Worm (Caenorhabditis elegans) whole organism, L1 larva: ENCODE results near the gene nhr-142.
"Not testable (repeated sequence)": the region's sequence is repeated elsewhere in the genome, so short reads cannot be mapped to it uniquely, and the experiment has no call there.

Experiments
- aly-2 ChIP-seq: fragments of 150-350 bp; optimal IDR thresholded peaks from 2 replicates; lab custom pipeline; 2014; ENCODE audit warnings: missing biosample characterization, missing genetic modification characterization
- dpl-1 ChIP-seq, 3 experiments: fragments of 150-350 bp in 2 of 3; sonication (generic microtip) in 1 of 3; optimal IDR thresholded peaks; 2 replicates each; lab custom pipeline; 2014 to 2017; ENCODE audit warnings: missing biosample characterization in 3 of 3, missing genetic modification characterization in 3 of 3, missing genetic modification reagents in 3 of 3
- lsy-2 ChIP-seq, 2 experiments: fragments of 150-350 bp; optimal IDR thresholded peaks; 2 replicates each; lab custom pipeline; 2014; ENCODE audit warnings: missing biosample characterization in 2 of 2, missing genetic modification characterization in 2 of 2
- mab-9 ChIP-seq: fragments of 200-800 bp; sonication (Bioruptor generic); IDR thresholded peaks from 2 replicates; pipeline ENCODE4 v1.3.6; 2022; ENCODE audit warnings: missing genetic modification reagents, missing genetic modification characterization, missing compliant biosample characterization
- nhr-28 ChIP-seq: fragments of 150-350 bp; optimal IDR thresholded peaks from 2 replicates; lab custom pipeline; 2014; ENCODE audit warnings: missing biosample characterization, missing genetic modification characterization
- nhr-77 ChIP-seq: fragments of 150-350 bp; optimal IDR thresholded peaks from 2 replicates; lab custom pipeline; 2014; ENCODE audit warnings: missing biosample characterization, missing genetic modification characterization
- rnt-1 ChIP-seq: sonication (generic microtip); optimal IDR thresholded peaks from 2 replicates; lab custom pipeline; 2016; ENCODE audit warnings: mild to moderate bottlenecking, missing genetic modification characterization, moderate library complexity, missing compliant biosample characterization
- skn-1 ChIP-seq: fragments of 150-350 bp; optimal IDR thresholded peaks from 2 replicates; lab custom pipeline; 2014; ENCODE audit warnings: missing biosample characterization, missing genetic modification characterization
- tlp-1 ChIP-seq: fragments of 150-350 bp; optimal IDR thresholded peaks from 2 replicates; lab custom pipeline; 2014; ENCODE audit warnings: missing biosample characterization, missing genetic modification characterization
- unc-62 ChIP-seq: fragments of 150-350 bp; optimal IDR thresholded peaks from 2 replicates; lab custom pipeline; 2014; ENCODE audit warnings: missing biosample characterization, missing genetic modification reagents, missing genetic modification characterization

ce11 chrV:5776941-5777340, 13.4 kb downstream of the nhr-142 start, which contains the start of gene F44E7.4:
- TF ChIP-seq unc-62; nhr-28 (tag; lab: Kevin White, UChicago); tlp-1 (tag; lab: Kevin White, UChicago); aly-2 (tag; lab: Kevin White, UChicago); nhr-77 (tag; lab: Kevin White, UChicago): not testable (repeated sequence)
- TF ChIP-seq dpl-1 (GFP tag; optimal IDR thresholded peaks at IDR 0.05; lab: Kevin White, UChicago) (peak in 2 of 3 experiments; percentile 31 to 44), skn-1 (tag; lab: Kevin White, UChicago) (peak; percentile 65), rnt-1 (tag; lab: Kevin White, UChicago) (peak; percentile 61), lsy-2 (tag; optimal IDR thresholded peaks at IDR 0.05; lab: Kevin White, UChicago) (peak; percentile 37 to 73), mab-9 (GFP tag; lab: Robert Waterston, UW) (peak; percentile 84)
